Worm (Caenorhabditis elegans): ENCODE data around the gene dao-3.

- TF ChIP-seq dmd-4 (tag; optimal IDR thresholded peaks at IDR 0.05; ENCODE audit: borderline replicate concordance) (no peak), ceh-22 (tag; optimal IDR thresholded peaks at IDR 0.05) (no peak), ceh-48 (tag; optimal IDR thresholded peaks at IDR 0.05) (no peak)
Measured at ce11 chrX:8083330-8083729, 3.0 kb downstream of the dao-3 start.

Measured in whole organism, late embryonic.